Worm (Caenorhabditis elegans) whole organism, L3 larva: ENCODE data around the gene frm-3.

ENCODE experiments used
- R02D3.7 ChIP-seq: fragments of 150-350 bp; optimal IDR thresholded peaks from 2 replicates; lab custom pipeline; 2014; ENCODE audit warnings: missing biosample characterization, missing genetic modification characterization
- aly-2 ChIP-seq: fragments of 150-350 bp; optimal IDR thresholded peaks from 2 replicates; lab custom pipeline; 2014; ENCODE audit warnings: missing biosample characterization, missing genetic modification characterization
- ceh-16 ChIP-seq: sonication (generic microtip); optimal IDR thresholded peaks from 2 replicates; lab custom pipeline; 2017; ENCODE audit warnings: missing biosample characterization, missing genetic modification characterization
- ceh-82 ChIP-seq: fragments of 150-350 bp; optimal IDR thresholded peaks from 2 replicates; lab custom pipeline; 2014; ENCODE audit warnings: missing biosample characterization, missing genetic modification characterization
- ceh-9 ChIP-seq: sonication (generic microtip); optimal IDR thresholded peaks from 2 replicates; lab custom pipeline; 2018; ENCODE audit warnings: missing biosample characterization, missing genetic modification characterization
- egl-5 ChIP-seq: fragments of 150-350 bp; optimal IDR thresholded peaks from 2 replicates; lab custom pipeline; 2017; ENCODE audit warnings: missing biosample characterization, missing genetic modification reagents, missing genetic modification characterization, inconsistent platforms
- elt-2 ChIP-seq: sonication (generic microtip); optimal IDR thresholded peaks from 2 replicates; lab custom pipeline; 2016; ENCODE audit warnings: missing genetic modification reagents, mild to moderate bottlenecking, missing genetic modification characterization, missing compliant biosample characterization
- elt-3 ChIP-seq, 3 experiments: fragments of 150-350 bp in 1 of 3; sonication (generic microtip) in 2 of 3; optimal IDR thresholded peaks; 2 replicates in 2 of 3; 4 replicates in 1 of 3; lab custom pipeline; 2014 to 2017; ENCODE audit warnings: missing biosample characterization in 3 of 3, missing genetic modification characterization in 3 of 3
- fkh-10 ChIP-seq: sonication (generic microtip); optimal IDR thresholded peaks from 2 replicates; lab custom pipeline; 2017; ENCODE audit warnings: missing biosample characterization, missing genetic modification reagents, missing genetic modification characterization
- fkh-2 ChIP-seq: fragments of 150-350 bp; optimal IDR thresholded peaks from 2 replicates; lab custom pipeline; 2014; ENCODE audit warnings: missing biosample characterization, missing genetic modification reagents, missing genetic modification characterization
- hmg-11 ChIP-seq: sonication (generic microtip); optimal IDR thresholded peaks from 2 replicates; lab custom pipeline; 2016; ENCODE audit warnings: missing genetic modification characterization, missing compliant biosample characterization
- lin-15B ChIP-seq: fragments of 150-350 bp; optimal IDR thresholded peaks from 2 replicates; lab custom pipeline; 2014; ENCODE audit warnings: missing biosample characterization, missing genetic modification characterization
- lin-39 ChIP-seq: fragments of 150-350 bp; optimal IDR thresholded peaks from 2 replicates; lab custom pipeline; 2018; ENCODE audit warnings: missing biosample characterization, missing genetic modification reagents, missing genetic modification characterization
- lsy-12 ChIP-seq: sonication (generic microtip); optimal IDR thresholded peaks from 2 replicates; lab custom pipeline; 2016; ENCODE audit warnings: mild to moderate bottlenecking, missing genetic modification characterization, missing compliant biosample characterization
- mdl-1 ChIP-seq: fragments of 150-350 bp; optimal IDR thresholded peaks from 2 replicates; lab custom pipeline; 2014; ENCODE audit warnings: missing biosample characterization, missing genetic modification characterization
- mml-1 ChIP-seq: fragments of 150-350 bp; sonication (generic microtip); optimal IDR thresholded peaks from 3 replicates; lab custom pipeline; 2014; ENCODE audit warnings: missing biosample characterization, missing genetic modification characterization
- nfya-1 ChIP-seq: sonication (generic microtip); optimal IDR thresholded peaks from 2 replicates; lab custom pipeline; 2017; ENCODE audit warnings: missing genetic modification characterization, mild to moderate bottlenecking, missing compliant biosample characterization, antibody characterized with exemption, moderate library complexity; ENCODE audit not compliant: insufficient read depth
- nhr-11 ChIP-seq: fragments of 150-350 bp; optimal IDR thresholded peaks from 2 replicates; lab custom pipeline; 2014; ENCODE audit warnings: missing biosample characterization, missing genetic modification characterization
- nhr-237 ChIP-seq: fragments of 150-350 bp; optimal IDR thresholded peaks from 2 replicates; lab custom pipeline; 2014; ENCODE audit warnings: missing biosample characterization, missing genetic modification characterization
- nhr-25 ChIP-seq: sonication (generic microtip); optimal IDR thresholded peaks from 2 replicates; lab custom pipeline; 2017; ENCODE audit warnings: missing biosample characterization, missing genetic modification characterization
- nhr-28 ChIP-seq: fragments of 150-350 bp; optimal IDR thresholded peaks from 2 replicates; lab custom pipeline; 2014; ENCODE audit warnings: missing biosample characterization, missing genetic modification characterization
- nhr-43 ChIP-seq: sonication (generic microtip); optimal IDR thresholded peaks from 2 replicates; lab custom pipeline; 2016; ENCODE audit warnings: mild to moderate bottlenecking, missing genetic modification characterization, missing compliant biosample characterization; ENCODE audit not compliant: poor library complexity, severe bottlenecking
- nhr-67 ChIP-seq: fragments of 150-350 bp; optimal IDR thresholded peaks from 2 replicates; lab custom pipeline; 2014; ENCODE audit warnings: missing biosample characterization, missing genetic modification characterization
- nhr-76 ChIP-seq: fragments of 150-350 bp; sonication (generic microtip); optimal IDR thresholded peaks from 5 replicates; lab custom pipeline; 2014; ENCODE audit warnings: missing biosample characterization, missing genetic modification characterization
- nhr-77 ChIP-seq: fragments of 150-350 bp; optimal IDR thresholded peaks from 2 replicates; lab custom pipeline; 2014; ENCODE audit warnings: missing biosample characterization, missing genetic modification characterization
- pha-4 ChIP-seq: fragments of 150-350 bp; optimal IDR thresholded peaks from 2 replicates; lab custom pipeline; 2014; ENCODE audit warnings: missing biosample characterization, missing genetic modification reagents, missing genetic modification characterization
- pqm-1 ChIP-seq: fragments of 150-350 bp; optimal IDR thresholded peaks from 2 replicates; lab custom pipeline; 2017; ENCODE audit warnings: missing biosample characterization, missing genetic modification characterization, inconsistent platforms
- sea-2 ChIP-seq: fragments of 150-350 bp; sonication (generic microtip); optimal IDR thresholded peaks from 4 replicates; lab custom pipeline; 2014; ENCODE audit warnings: missing biosample characterization, missing genetic modification reagents, missing genetic modification characterization
- unc-39 ChIP-seq: sonication (generic microtip); optimal IDR thresholded peaks from 4 replicates; lab custom pipeline; 2017; ENCODE audit warnings: missing biosample characterization, missing genetic modification characterization
- ztf-11 ChIP-seq: fragments of 150-350 bp; optimal IDR thresholded peaks from 2 replicates; lab custom pipeline; 2014; ENCODE audit warnings: missing biosample characterization, missing genetic modification characterization
- ztf-4 ChIP-seq: fragments of 150-350 bp; optimal IDR thresholded peaks from 2 replicates; lab custom pipeline; 2014; ENCODE audit warnings: missing biosample characterization, missing genetic modification characterization

The frm-3 gene

ce11 chrX:11547442-11548023 is 24.8 kb upstream of the frm-3 start:
- TF ChIP-seq egl-5 (tag; lab: Kevin White, UChicago) (peak; percentile 92), lin-39 (tag; lab: Kevin White, UChicago) (peak; percentile 11), nhr-67 (tag; lab: Kevin White, UChicago) (no peak)

- no peak for TF ChIP-seq ceh-9 (tag; lab: Kevin White, UChicago)
- TF ChIP-seq nhr-11, result no peak
- no peak for TF ChIP-seq nhr-237 (tag; lab: Kevin White, UChicago)
- no peak for TF ChIP-seq ceh-82 (tag; lab: Kevin White, UChicago)
- no peak for TF ChIP-seq R02D3.7 (tag; lab: Kevin White, UChicago)
- no peak for TF ChIP-seq mdl-1
- no peak for TF ChIP-seq ztf-11 (tag; lab: Kevin White, UChicago)
- TF ChIP-seq sea-2 (GFP tag; lab: Kevin White, UChicago), result no peak
- TF ChIP-seq elt-3 (tag; optimal IDR thresholded peaks at IDR 0.05; lab: Kevin White, UChicago), result no peak
- TF ChIP-seq elt-2 (tag; lab: Kevin White, UChicago), result no peak
- TF ChIP-seq aly-2 (tag; lab: Kevin White, UChicago), result no peak
- no peak for TF ChIP-seq lsy-12 (tag; lab: Kevin White, UChicago)
- no peak for TF ChIP-seq nhr-25 (tag; lab: Kevin White, UChicago)
- TF ChIP-seq fkh-10 (GFP tag; lab: Kevin White, UChicago), result no peak
- no peak for TF ChIP-seq ceh-16
- no peak for TF ChIP-seq unc-39 (tag; lab: Kevin White, UChicago)
These were observed 24.0 kb upstream of the frm-3 start, which contains the start of gene mig-2 for ce11 chrX:11548308-11548707. Gene mig-2 (plus strand): TSS chrX:11548608.

DNA sequence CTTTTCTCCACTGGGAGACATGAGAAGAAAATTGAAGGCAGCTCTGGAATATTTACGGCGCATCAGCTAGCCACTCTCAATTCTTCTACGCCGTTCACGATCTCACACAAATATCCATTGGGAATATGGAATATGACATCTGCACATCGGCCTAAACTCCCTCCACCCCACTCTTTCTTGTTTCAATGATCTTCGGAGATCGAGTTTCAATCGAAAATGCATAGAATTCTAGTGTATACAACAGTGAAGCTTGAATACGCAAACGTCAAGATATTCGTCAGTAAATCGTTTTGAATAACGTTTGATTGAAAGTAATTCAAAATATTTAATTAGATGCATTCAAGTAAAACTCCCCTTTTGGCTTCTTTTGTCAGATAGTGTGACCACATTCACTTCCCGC is 20.5 kb upstream of the frm-3 start:
- TF ChIP-seq lin-15B (tag; lab: Kevin White, UChicago) (no peak), nhr-28 (tag; lab: Kevin White, UChicago) (no peak), mml-1 (tag; lab: Kevin White, UChicago) (no peak)
- TF ChIP-seq, all 47 proteins: peak for 0

ce11 chrX:11552879-11553278 is 19.4 kb upstream of the frm-3 start:
- TF ChIP-seq mml-1 (tag; lab: Kevin White, UChicago) (no peak), nfya-1 (tag; lab: Kevin White, UChicago) (peak; percentile 47)
- TF ChIP-seq, all 47 proteins: peak for 1

ce11 chrX:11554522-11554921 is 17.8 kb upstream of the frm-3 start:
- no peak for TF ChIP-seq nfya-1 (tag; lab: Kevin White, UChicago)
- no peak for TF ChIP-seq nhr-77 (tag; lab: Kevin White, UChicago)
- no peak for TF ChIP-seq nhr-25 (tag; lab: Kevin White, UChicago)
- TF ChIP-seq nhr-43 (tag; lab: Kevin White, UChicago), result no peak
- TF ChIP-seq hmg-11 (tag; lab: Kevin White, UChicago), result no peak
- TF ChIP-seq sea-2 (GFP tag; lab: Kevin White, UChicago), result no peak
- no peak for TF ChIP-seq lin-15B (tag; lab: Kevin White, UChicago)
- no peak for TF ChIP-seq mml-1 (tag; lab: Kevin White, UChicago)
- no peak for TF ChIP-seq mdl-1
- no peak for TF ChIP-seq ztf-4 (tag; lab: Kevin White, UChicago)
- no peak for TF ChIP-seq lsy-12 (tag; lab: Kevin White, UChicago)
- no peak for TF ChIP-seq ceh-9 (tag; lab: Kevin White, UChicago)
- no peak for TF ChIP-seq fkh-2 (tag; lab: Kevin White, UChicago)
- TF ChIP-seq ztf-11 (tag; lab: Kevin White, UChicago), result no peak

DNA sequence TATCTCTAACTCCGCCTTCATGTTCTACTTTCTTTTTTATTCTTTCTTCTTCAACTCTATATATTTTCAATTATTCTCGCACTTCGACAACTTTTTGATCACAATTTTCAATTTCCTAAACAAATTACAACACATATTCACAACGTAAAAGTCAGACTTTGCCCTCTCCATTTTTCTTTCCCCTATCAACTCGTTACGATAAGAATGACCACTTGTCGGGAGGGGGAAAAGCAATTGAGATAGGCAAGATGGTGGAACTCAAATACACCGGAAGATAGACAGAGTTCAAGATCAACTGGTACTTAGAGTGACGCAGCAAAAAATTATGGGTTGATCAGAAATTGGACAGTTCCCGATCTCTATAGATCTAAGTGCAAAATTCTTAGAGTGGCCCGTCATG is 17.3 kb upstream of the frm-3 start:
- TF ChIP-seq nhr-11 (no peak), pha-4 (tag; lab: Kevin White, UChicago) (peak; percentile 3), nhr-28 (tag; lab: Kevin White, UChicago) (no peak), lsy-12 (tag; lab: Kevin White, UChicago) (no peak), pqm-1 (tag; lab: Kevin White, UChicago) (peak; percentile 26), ztf-4 (tag; lab: Kevin White, UChicago) (no peak), elt-2 (tag; lab: Kevin White, UChicago) (peak; percentile 59), nhr-67 (tag; lab: Kevin White, UChicago) (no peak), nhr-76 (tag; lab: Kevin White, UChicago) (no peak)
